Worm (Caenorhabditis elegans) whole organism, L2 larva: ENCODE measurements around the gene R05G9.3.

Experiments
- C34F6.9 ChIP-seq: fragments of 150-350 bp; optimal IDR thresholded peaks from 2 replicates; lab custom pipeline; 2014; ENCODE audit warnings: missing biosample characterization, missing genetic modification characterization
- F13H6.1 ChIP-seq: sonication (generic microtip); optimal IDR thresholded peaks from 2 replicates; lab custom pipeline; 2016; ENCODE audit warnings: missing genetic modification characterization, missing compliant biosample characterization
- R02D3.7 ChIP-seq: fragments of 150-350 bp; optimal IDR thresholded peaks from 2 replicates; lab custom pipeline; 2014; ENCODE audit warnings: missing biosample characterization, missing genetic modification characterization
- Y55F3AM.14 ChIP-seq: fragments of 200-800 bp; sonication (Bioruptor generic); optimal IDR thresholded peaks from 2 replicates; lab custom pipeline; 2018; ENCODE audit warnings: mild to moderate bottlenecking, missing genetic modification characterization, missing compliant biosample characterization
- ZK546.5 ChIP-seq: sonication (generic microtip); optimal IDR thresholded peaks from 2 replicates; lab custom pipeline; 2017; ENCODE audit warnings: missing biosample characterization, missing genetic modification characterization
- aly-2 ChIP-seq: fragments of 150-350 bp; optimal IDR thresholded peaks from 2 replicates; lab custom pipeline; 2014; ENCODE audit warnings: missing biosample characterization, missing genetic modification characterization
- ama-1 ChIP-seq: fragments of 150-350 bp; optimal IDR thresholded peaks from 2 replicates; lab custom pipeline; 2018; ENCODE audit warnings: inconsistent platforms
- ceh-16 ChIP-seq: fragments of 150-350 bp; optimal IDR thresholded peaks from 2 replicates; lab custom pipeline; 2014; ENCODE audit warnings: missing biosample characterization, missing genetic modification characterization
- crh-2 ChIP-seq: sonication (generic microtip); optimal IDR thresholded peaks from 2 replicates; lab custom pipeline; 2017; ENCODE audit warnings: missing biosample characterization, missing genetic modification characterization
- egl-27 ChIP-seq: sonication (generic microtip); optimal IDR thresholded peaks from 3 replicates; lab custom pipeline; 2017; ENCODE audit warnings: missing biosample characterization, missing genetic modification reagents, missing genetic modification characterization
- elt-1 ChIP-seq: fragments of 150-350 bp; optimal IDR thresholded peaks from 2 replicates; lab custom pipeline; 2014; ENCODE audit warnings: missing biosample characterization, missing genetic modification characterization
- elt-3 ChIP-seq: sonication (generic microtip); optimal IDR thresholded peaks from 2 replicates; lab custom pipeline; 2017; ENCODE audit warnings: missing biosample characterization, missing genetic modification characterization
- fos-1 ChIP-seq: fragments of 150-350 bp; optimal IDR thresholded peaks from 2 replicates; lab custom pipeline; 2014; ENCODE audit warnings: missing biosample characterization, missing genetic modification characterization
- gmeb-1 ChIP-seq: fragments of 150-350 bp; optimal IDR thresholded peaks from 2 replicates; lab custom pipeline; 2014; ENCODE audit warnings: missing biosample characterization, missing genetic modification characterization
- lin-11 ChIP-seq: fragments of 150-350 bp; sonication (generic microtip); optimal IDR thresholded peaks from 2 replicates; lab custom pipeline; 2014; ENCODE audit warnings: missing biosample characterization, missing genetic modification characterization, inconsistent platforms, mixed read lengths
- lin-13 ChIP-seq: fragments of 150-350 bp; optimal IDR thresholded peaks from 2 replicates; lab custom pipeline; 2014; ENCODE audit warnings: missing biosample characterization, missing genetic modification reagents, missing genetic modification characterization
- lsy-2 ChIP-seq, 2 experiments: fragments of 150-350 bp in 1 of 2; sonication (generic microtip) in 1 of 2; optimal IDR thresholded peaks; 2 replicates each; lab custom pipeline; 2014 to 2017; ENCODE audit warnings: missing biosample characterization in 2 of 2, missing genetic modification characterization in 2 of 2
- mab-5 ChIP-seq: fragments of 150-350 bp; optimal IDR thresholded peaks from 2 replicates; lab custom pipeline; 2014; ENCODE audit warnings: missing biosample characterization, missing genetic modification characterization
- mbf-1 ChIP-seq: sonication (generic microtip); optimal IDR thresholded peaks from 2 replicates; lab custom pipeline; 2017; ENCODE audit warnings: missing biosample characterization, missing genetic modification characterization
- mdl-1 ChIP-seq, 2 experiments: fragments of 150-350 bp in 1 of 2; sonication (generic microtip) in 1 of 2; optimal IDR thresholded peaks; 2 replicates each; lab custom pipeline; 2017; ENCODE audit warnings: missing biosample characterization in 2 of 2, missing genetic modification characterization in 2 of 2
- nhr-10 ChIP-seq: sonication (generic microtip); optimal IDR thresholded peaks from 2 replicates; lab custom pipeline; 2017; ENCODE audit warnings: missing biosample characterization, missing genetic modification characterization
- nhr-129 ChIP-seq: fragments of 150-350 bp; optimal IDR thresholded peaks from 2 replicates; lab custom pipeline; 2014; ENCODE audit warnings: missing biosample characterization, missing genetic modification characterization
- nhr-21 ChIP-seq: fragments of 150-350 bp; optimal IDR thresholded peaks from 2 replicates; lab custom pipeline; 2014; ENCODE audit warnings: missing biosample characterization, missing genetic modification characterization
- nhr-23 ChIP-seq: fragments of 150-350 bp; optimal IDR thresholded peaks from 2 replicates; lab custom pipeline; 2014; ENCODE audit warnings: missing biosample characterization, missing genetic modification reagents, missing genetic modification characterization
- nhr-25 ChIP-seq: fragments of 150-350 bp; sonication (generic microtip); optimal IDR thresholded peaks from 3 replicates; lab custom pipeline; 2014; ENCODE audit warnings: missing biosample characterization, missing genetic modification characterization
- nhr-6 ChIP-seq: fragments of 150-350 bp; optimal IDR thresholded peaks from 2 replicates; lab custom pipeline; 2014; ENCODE audit warnings: missing biosample characterization, missing genetic modification characterization
- nhr-77 ChIP-seq: fragments of 150-350 bp; optimal IDR thresholded peaks from 2 replicates; lab custom pipeline; 2014; ENCODE audit warnings: missing biosample characterization, missing genetic modification characterization
- peb-1 ChIP-seq: fragments of 150-350 bp; optimal IDR thresholded peaks from 2 replicates; lab custom pipeline; 2014; ENCODE audit warnings: missing biosample characterization, missing genetic modification characterization
- sem-4 ChIP-seq: fragments of 150-350 bp; optimal IDR thresholded peaks from 2 replicates; lab custom pipeline; 2014; ENCODE audit warnings: missing biosample characterization, missing genetic modification reagents, missing genetic modification characterization
- sma-9 ChIP-seq, 2 experiments: fragments of 150-350 bp in 1 of 2; sonication (generic microtip) in 1 of 2; optimal IDR thresholded peaks; 2 replicates each; lab custom pipeline; 2014 to 2016; ENCODE audit warnings: missing genetic modification characterization in 2 of 2, mild to moderate bottlenecking in 1 of 2, missing biosample characterization in 1 of 2, missing compliant biosample characterization in 1 of 2, missing genetic modification reagents in 1 of 2, moderate library complexity in 1 of 2
- snpc-4 ChIP-seq: fragments of 150-350 bp; optimal IDR thresholded peaks from 2 replicates; lab custom pipeline; 2014; ENCODE audit warnings: missing biosample characterization, missing genetic modification characterization
- unc-39 ChIP-seq: fragments of 150-350 bp; optimal IDR thresholded peaks from 2 replicates; lab custom pipeline; 2014; ENCODE audit warnings: missing biosample characterization, missing genetic modification characterization
- unc-55 ChIP-seq: fragments of 150-350 bp; sonication (generic microtip); optimal IDR thresholded peaks from 3 replicates; lab custom pipeline; 2014; ENCODE audit warnings: missing biosample characterization, missing genetic modification reagents, missing genetic modification characterization
- zag-1 ChIP-seq: fragments of 150-350 bp; optimal IDR thresholded peaks from 2 replicates; lab custom pipeline; 2014; ENCODE audit warnings: missing biosample characterization, missing genetic modification characterization
- ztf-4 ChIP-seq: fragments of 150-350 bp; optimal IDR thresholded peaks from 2 replicates; lab custom pipeline; 2014; ENCODE audit warnings: missing biosample characterization, missing genetic modification characterization

Gene R05G9.3

DNA sequence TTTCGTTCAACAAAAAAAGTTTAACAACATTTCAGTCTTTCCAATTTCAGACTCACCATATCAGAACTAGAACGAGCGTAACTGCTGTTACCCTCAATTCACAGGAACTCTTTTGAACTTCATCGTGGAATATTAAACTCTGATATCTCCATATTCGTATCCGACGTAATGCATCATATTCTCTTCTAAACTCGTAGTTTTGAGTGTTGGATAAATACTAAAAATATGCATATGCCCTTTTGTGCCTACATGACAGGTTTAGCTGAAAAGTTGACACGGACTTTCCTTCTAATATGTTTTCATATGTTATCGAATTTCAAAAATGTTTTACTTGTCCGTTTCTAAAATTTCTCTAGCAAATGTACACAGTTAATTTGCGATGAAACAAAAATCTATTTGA, 2.3 kb downstream of the R05G9.3 start, which contains the start of gene twk-49:
Gene twk-49 (minus strand): TSS at position 101 of the 400 bp plus-strand sequence.
- TF ChIP-seq gmeb-1 (tag; lab: Kevin White, UChicago) (no peak), nhr-129 (no peak), peb-1 (tag; lab: Kevin White, UChicago) (no peak), ama-1 (lab: Kevin White, UChicago) (no peak), ztf-4 (no peak), fos-1 (tag; lab: Kevin White, UChicago) (no peak), elt-1 (tag; lab: Kevin White, UChicago) (no peak), nhr-21 (tag; lab: Kevin White, UChicago) (no peak), elt-3 (tag; lab: Kevin White, UChicago) (no peak), mab-5 (tag; lab: Kevin White, UChicago) (no peak), ZK546.5 (tag; lab: Kevin White, UChicago) (no peak), mdl-1 (tag; optimal IDR thresholded peaks at IDR 0.05; lab: Kevin White, UChicago) (no peak)

- TF ChIP-seq mdl-1 (tag; optimal IDR thresholded peaks at IDR 0.05; lab: Kevin White, UChicago) (no peak), zag-1 (tag; lab: Kevin White, UChicago) (peak; percentile 10), nhr-10 (tag; lab: Kevin White, UChicago) (no peak), sem-4 (tag; lab: Kevin White, UChicago) (peak; percentile 37), aly-2 (tag; lab: Kevin White, UChicago) (no peak)
Observed at ce11 chrII:6498609-6499008, 2.7 kb downstream of the R05G9.3 start.

DNA sequence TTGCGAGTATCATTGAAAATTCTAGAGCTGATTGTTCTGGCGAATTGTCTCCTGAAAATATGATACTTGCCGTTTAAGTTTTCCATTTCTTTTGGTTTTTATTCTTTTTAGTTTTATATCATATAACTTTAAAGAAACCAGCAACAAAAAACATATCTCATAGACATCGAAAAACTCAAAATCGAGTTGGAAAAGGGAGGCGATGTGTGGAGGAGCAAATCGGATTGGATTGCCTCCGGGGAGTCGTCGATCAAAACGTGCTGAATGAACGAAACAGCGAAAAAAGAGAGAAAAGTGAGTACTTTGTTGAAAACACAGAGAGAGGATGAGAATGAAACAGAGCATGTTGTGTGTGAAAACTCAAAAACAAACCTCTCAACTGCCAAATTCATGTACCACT, 4.2 kb downstream of the R05G9.3 start:
- TF ChIP-seq ZK546.5 (tag; lab: Kevin White, UChicago) (no peak), nhr-25 (tag; lab: Kevin White, UChicago) (no peak), lsy-2 (tag; optimal IDR thresholded peaks at IDR 0.05; lab: Kevin White, UChicago) (peak in 1 of 2 experiments; percentile 22), Y55F3AM.14 (GFP tag; lab: Kevin White, UChicago) (no peak)

DNA sequence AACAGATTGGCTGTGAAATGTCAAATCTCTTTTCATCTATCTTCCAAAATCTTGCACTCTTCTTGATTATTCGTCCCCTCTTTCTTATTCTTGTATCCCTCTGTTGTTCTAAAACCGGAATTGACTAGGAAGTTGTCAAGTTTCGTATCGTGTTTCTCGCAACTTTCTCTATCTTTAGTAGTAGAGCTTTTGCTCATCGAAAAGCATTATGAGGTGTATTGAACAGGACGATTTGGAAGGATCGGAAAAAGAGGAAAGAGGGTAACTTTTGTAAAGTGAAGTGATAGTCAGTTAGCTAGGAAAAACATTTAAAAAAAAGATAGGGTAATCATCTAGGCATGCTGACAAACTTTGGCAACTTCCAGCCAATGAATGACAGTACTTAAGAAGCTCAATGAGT, 4.8 kb downstream of the R05G9.3 start:
- no peak for TF ChIP-seq lsy-2 (tag; optimal IDR thresholded peaks at IDR 0.05; lab: Kevin White, UChicago)

- no peak for TF ChIP-seq ZK546.5 (tag; lab: Kevin White, UChicago)
- TF ChIP-seq nhr-23 (tag; lab: Kevin White, UChicago), result no peak
- TF ChIP-seq nhr-6, result no peak
Observed at ce11 chrII:6493709-6494326, 7.5 kb downstream of the R05G9.3 start.

DNA sequence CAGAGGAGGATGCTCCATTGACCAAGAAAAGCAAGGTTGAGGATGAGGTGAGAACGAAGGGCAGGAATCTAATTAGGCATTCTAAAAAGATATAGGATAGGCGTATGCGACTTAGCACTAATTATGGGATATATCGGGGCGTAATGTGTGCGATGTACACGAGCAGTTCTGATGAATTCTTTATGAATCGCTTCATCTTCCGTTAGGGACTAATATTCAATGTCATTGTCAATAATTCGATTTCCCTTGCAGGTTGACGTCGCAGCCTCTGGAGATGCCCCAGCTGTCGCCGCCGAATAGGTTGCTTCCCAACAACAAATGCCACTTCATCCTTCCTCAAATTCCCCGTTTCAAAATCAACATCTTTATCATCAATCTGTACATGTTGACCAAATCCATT, 8.2 kb downstream of the R05G9.3 start:
- TF ChIP-seq unc-55 (GFP tag; lab: Kevin White, UChicago) (peak; percentile 9), nhr-25 (tag; lab: Kevin White, UChicago) (no peak)

- TF ChIP-seq mbf-1, result no peak
- peak; percentile 19 for TF ChIP-seq lin-13 (GFP tag; lab: Kevin White, UChicago)
- peak; percentile 3 for TF ChIP-seq crh-2
- no peak for TF ChIP-seq R02D3.7
- TF ChIP-seq fos-1 (tag; lab: Kevin White, UChicago), result peak; percentile 34
- peak; percentile 67 for TF ChIP-seq F13H6.1 (tag; lab: Kevin White, UChicago)
- peak; percentile 82 for TF ChIP-seq nhr-129
- no peak for TF ChIP-seq sem-4 (tag; lab: Kevin White, UChicago)
- peak in 1 of 2 experiments; percentile 68 for TF ChIP-seq lsy-2 (tag; optimal IDR thresholded peaks at IDR 0.05; lab: Kevin White, UChicago)
- TF ChIP-seq mab-5 (tag; lab: Kevin White, UChicago), result no peak
- peak; percentile 94 for TF ChIP-seq snpc-4 (tag; lab: Kevin White, UChicago)
- peak; percentile 45 for TF ChIP-seq nhr-21 (tag; lab: Kevin White, UChicago)
- peak; percentile 40 for TF ChIP-seq zag-1 (tag; lab: Kevin White, UChicago)
- peak; percentile 9 to 41 for TF ChIP-seq mdl-1 (tag; optimal IDR thresholded peaks at IDR 0.05; lab: Kevin White, UChicago)
- peak; percentile 23 for TF ChIP-seq ama-1 (lab: Kevin White, UChicago)
- peak; percentile 36 for TF ChIP-seq unc-39 (tag; lab: Kevin White, UChicago)
- TF ChIP-seq unc-55 (GFP tag; lab: Kevin White, UChicago), result peak; percentile 66
- TF ChIP-seq nhr-77 (tag; lab: Kevin White, UChicago), result no peak
- peak; percentile 7 for TF ChIP-seq sma-9 (GFP tag; optimal IDR thresholded peaks at IDR 0.05; lab: Kevin White, UChicago)
- no peak for TF ChIP-seq sma-9 (tag; optimal IDR thresholded peaks at IDR 0.05; lab: Kevin White, UChicago)
- peak; percentile 5 for TF ChIP-seq ceh-16 (tag; lab: Kevin White, UChicago)
- peak; percentile 60 for TF ChIP-seq lin-11 (tag; lab: Kevin White, UChicago)
- TF ChIP-seq egl-27 (tag; lab: Kevin White, UChicago), result peak; percentile 9
- peak; percentile 47 for TF ChIP-seq C34F6.9 (tag; lab: Kevin White, UChicago)
- TF ChIP-seq, all 48 proteins: peak for 18
Observed at ce11 chrII:6491817-6492452, 9.4 kb downstream of the R05G9.3 start, which contains the start of the genes T28D9.11 and T28D9.1. T28D9.11 (minus strand) TSS chrII:6491993. T28D9.1 (plus strand) TSS chrII:6492402.
